Fruit fly (Drosophila melanogaster) whole organism, embryonic: ENCODE data around the gene Tlk.

ENCODE experiments used
- Aef1 ChIP-seq: fragments of 200-800 bp; sonication (Bioruptor generic); IDR thresholded peaks from 3 replicates; pipeline ENCODE4 v1.3.6; 2022; ENCODE audit warnings: missing biosample characterization, missing genetic modification characterization
- CG10209 ChIP-seq: fragments of 200-800 bp; sonication (Bioruptor generic); optimal IDR thresholded peaks from 3 replicates; lab custom pipeline; 2017; ENCODE audit warnings: missing biosample characterization, mild to moderate bottlenecking, missing genetic modification characterization, missing genetic modification reagents
- CG10462 ChIP-seq: fragments of 200-800 bp; sonication (Bioruptor generic); optimal IDR thresholded peaks from 2 replicates; lab custom pipeline; 2016; ENCODE audit warnings: missing biosample characterization, missing genetic modification characterization
- CG13123 ChIP-seq: fragments of 200-800 bp; sonication (Bioruptor generic); optimal IDR thresholded peaks from 2 replicates; lab custom pipeline; 2016; ENCODE audit warnings: missing biosample characterization, missing genetic modification characterization
- CG1529 ChIP-seq: fragments of 200-800 bp; sonication (Bioruptor generic); optimal IDR thresholded peaks from 3 replicates; lab custom pipeline; 2018; ENCODE audit warnings: missing biosample characterization, missing genetic modification characterization
- CG15479 ChIP-seq: fragments of 200-800 bp; sonication (Bioruptor generic); optimal IDR thresholded peaks from 3 replicates; lab custom pipeline; 2019; ENCODE audit warnings: missing biosample characterization, mild to moderate bottlenecking, missing genetic modification characterization, moderate library complexity
- CG16815 ChIP-seq: fragments of 200-800 bp; sonication (Bioruptor generic); optimal IDR thresholded peaks from 3 replicates; lab custom pipeline; 2017; ENCODE audit warnings: missing biosample characterization, mild to moderate bottlenecking, missing genetic modification characterization
- CG1832 ChIP-seq: fragments of 200-800 bp; sonication (Bioruptor generic); optimal IDR thresholded peaks from 2 replicates; lab custom pipeline; 2017; ENCODE audit warnings: missing biosample characterization, mild to moderate bottlenecking, missing genetic modification characterization, inconsistent platforms
- CG2129 ChIP-seq: fragments of 200-800 bp; sonication (Bioruptor generic); IDR thresholded peaks from 2 replicates; pipeline ENCODE4 v1.3.6; 2022; ENCODE audit warnings: missing biosample characterization, missing genetic modification characterization; ENCODE audit not compliant: partially characterized antibody
- CG2678 ChIP-seq: fragments of 200-800 bp; sonication (Bioruptor generic); optimal IDR thresholded peaks from 3 replicates; lab custom pipeline; 2019; ENCODE audit warnings: missing biosample characterization, mild to moderate bottlenecking, missing genetic modification characterization, moderate library complexity
- CG4282 ChIP-seq: fragments of 200-800 bp; sonication (Bioruptor generic); optimal IDR thresholded peaks from 2 replicates; lab custom pipeline; 2016; ENCODE audit warnings: missing biosample characterization, missing genetic modification characterization
- CG4707 ChIP-seq: fragments of 200-800 bp; sonication (Bioruptor generic); optimal IDR thresholded peaks from 2 replicates; lab custom pipeline; 2018; ENCODE audit warnings: missing biosample characterization, mild to moderate bottlenecking, missing genetic modification characterization, moderate library complexity
- CG6254 ChIP-seq: fragments of 200-800 bp; sonication (Bioruptor generic); optimal IDR thresholded peaks from 3 replicates; lab custom pipeline; 2017; ENCODE audit warnings: mild to moderate bottlenecking, missing biosample characterization, missing genetic modification reagents, missing genetic modification characterization
- CkIIα-i1 ChIP-seq: fragments of 200-800 bp; sonication (Bioruptor generic); IDR thresholded peaks from 2 replicates; pipeline ENCODE4 v1.3.6; 2022; ENCODE audit warnings: missing biosample characterization, missing genetic modification characterization
- CrebB ChIP-seq: fragments of 200-800 bp; sonication (Bioruptor generic); optimal IDR thresholded peaks from 3 replicates; lab custom pipeline; 2018; ENCODE audit warnings: missing biosample characterization, mild to moderate bottlenecking, missing genetic modification characterization
- Dfd ChIP-seq, 2 experiments: fragments of >200 bp; optimal IDR thresholded peaks; 2 replicates each; lab custom pipeline; 2017; ENCODE audit warnings: missing biosample characterization in 2 of 2, missing genetic modification characterization in 2 of 2
- Drgx ChIP-seq: fragments of 200-800 bp; sonication (Bioruptor generic); IDR thresholded peaks from 2 replicates; pipeline ENCODE4 v1.3.6; 2022; ENCODE audit warnings: missing biosample characterization, missing genetic modification characterization
- E2f1 ChIP-seq: fragments of 200-800 bp; sonication (Bioruptor generic); IDR thresholded peaks from 2 replicates; pipeline ENCODE4 v1.3.6; 2022; ENCODE audit warnings: missing biosample characterization, missing genetic modification characterization
- Fer3 ChIP-seq: fragments of 200-800 bp; sonication (Bioruptor generic); optimal IDR thresholded peaks from 2 replicates; lab custom pipeline; 2018; ENCODE audit warnings: missing biosample characterization, mild to moderate bottlenecking, missing genetic modification characterization, moderate library complexity
- HLH4C ChIP-seq: fragments of 200-800 bp; sonication (Bioruptor generic); IDR thresholded peaks from 3 replicates; pipeline ENCODE4 v1.3.6; 2022; ENCODE audit warnings: missing biosample characterization, missing genetic modification characterization; ENCODE audit not compliant: partially characterized antibody
- Lpt ChIP-seq: fragments of >200 bp; optimal IDR thresholded peaks from 2 replicates; lab custom pipeline; 2018; ENCODE audit warnings: missing biosample characterization, missing genetic modification characterization
- NK7.1 ChIP-seq: fragments of 200-800 bp; sonication (Bioruptor generic); optimal IDR thresholded peaks from 3 replicates; lab custom pipeline; 2016; ENCODE audit warnings: missing biosample characterization, missing genetic modification characterization
- Sry-β ChIP-seq: fragments of 200-800 bp; sonication (Bioruptor generic); optimal IDR thresholded peaks from 2 replicates; lab custom pipeline; 2018; ENCODE audit warnings: missing biosample characterization, mild to moderate bottlenecking, missing genetic modification characterization, moderate library complexity
- Stat92E ChIP-seq, 3 experiments: fragments of >200 bp in 2 of 3; fragments of 200-800 bp in 1 of 3; sonication (Bioruptor generic) in 1 of 3; optimal IDR thresholded peaks; 2 replicates each; lab custom pipeline; 2017 to 2019; ENCODE audit warnings: missing biosample characterization in 3 of 3, missing genetic modification characterization in 3 of 3, mild to moderate bottlenecking in 1 of 3, moderate library complexity in 1 of 3
- TFAM ChIP-seq: fragments of 200-800 bp; sonication (Bioruptor generic); optimal IDR thresholded peaks from 2 replicates; lab custom pipeline; 2017; ENCODE audit warnings: missing biosample characterization, missing genetic modification characterization, inconsistent platforms
- Trl ChIP-seq, 3 experiments: fragments of >200 bp in 2 of 3; fragments of 200-800 bp in 1 of 3; sonication (Bioruptor generic) in 1 of 3; optimal IDR thresholded peaks; 2 replicates in 1 of 3; 3 replicates in 2 of 3; lab custom pipeline; 2016 to 2017; ENCODE audit warnings: missing biosample characterization in 1 of 3, missing genetic modification characterization in 1 of 3
- ab ChIP-seq: fragments of 200-800 bp; sonication (Bioruptor generic); optimal IDR thresholded peaks from 2 replicates; lab custom pipeline; 2016; ENCODE audit warnings: missing biosample characterization, missing genetic modification characterization
- cad ChIP-seq: fragments of >200 bp; optimal IDR thresholded peaks from 2 replicates; lab custom pipeline; 2017; ENCODE audit warnings: missing biosample characterization, missing genetic modification characterization
- chinmo ChIP-seq: fragments of 200-800 bp; sonication (Bioruptor generic); IDR thresholded peaks from 4 replicates; pipeline ENCODE4 v1.3.6; 2022; ENCODE audit warnings: missing biosample characterization, missing genetic modification characterization; ENCODE audit not compliant: partially characterized antibody
- crol ChIP-seq: fragments of 200-800 bp; sonication (Bioruptor generic); IDR thresholded peaks from 2 replicates; pipeline ENCODE4 v1.3.6; 2022; ENCODE audit warnings: missing biosample characterization, missing genetic modification characterization
- disco-r ChIP-seq: fragments of 200-800 bp; sonication (Bioruptor generic); optimal IDR thresholded peaks from 2 replicates; lab custom pipeline; 2016; ENCODE audit warnings: missing biosample characterization, missing genetic modification characterization
- eyg ChIP-seq: fragments of 200-800 bp; sonication (Bioruptor generic); optimal IDR thresholded peaks from 3 replicates; lab custom pipeline; 2016; ENCODE audit warnings: missing biosample characterization, missing genetic modification characterization
- gcm ChIP-seq: fragments of 200-800 bp; sonication (Bioruptor generic); optimal IDR thresholded peaks from 2 replicates; lab custom pipeline; 2019; ENCODE audit warnings: missing biosample characterization, mild to moderate bottlenecking, missing genetic modification characterization, moderate library complexity
- grn ChIP-seq: fragments of 200-800 bp; sonication (Bioruptor generic); optimal IDR thresholded peaks from 3 replicates; lab custom pipeline; 2017; ENCODE audit warnings: missing biosample characterization, missing genetic modification characterization
- h ChIP-seq: fragments of >200 bp; optimal IDR thresholded peaks from 2 replicates; lab custom pipeline; 2017
- kay ChIP-seq: fragments of 200-800 bp; sonication (Bioruptor generic); optimal IDR thresholded peaks from 2 replicates; lab custom pipeline; 2016; ENCODE audit warnings: missing biosample characterization, missing genetic modification characterization
- kni ChIP-seq: fragments of 200-800 bp; sonication (Bioruptor generic); optimal IDR thresholded peaks from 3 replicates; lab custom pipeline; 2017; ENCODE audit warnings: mild to moderate bottlenecking, missing biosample characterization, missing genetic modification reagents, missing genetic modification characterization
- lbe ChIP-seq: fragments of 200-800 bp; sonication (Bioruptor generic); optimal IDR thresholded peaks from 2 replicates; lab custom pipeline; 2016; ENCODE audit warnings: missing biosample characterization, mild to moderate bottlenecking, missing genetic modification characterization
- lmd ChIP-seq: fragments of 200-800 bp; sonication (Bioruptor generic); IDR thresholded peaks from 2 replicates; pipeline ENCODE4 v1.3.6; 2022; ENCODE audit warnings: missing biosample characterization, missing genetic modification characterization
- nerfin-1 ChIP-seq: fragments of 200-800 bp; sonication (Bioruptor generic); optimal IDR thresholded peaks from 3 replicates; lab custom pipeline; 2019; ENCODE audit warnings: missing biosample characterization, mild to moderate bottlenecking, missing genetic modification characterization, moderate library complexity
- nmo ChIP-seq: fragments of 200-800 bp; sonication (Bioruptor generic); optimal IDR thresholded peaks from 2 replicates; lab custom pipeline; 2018; ENCODE audit warnings: missing biosample characterization, mild to moderate bottlenecking, missing genetic modification characterization, moderate library complexity
- pb ChIP-seq: fragments of 200-800 bp; sonication (Bioruptor generic); optimal IDR thresholded peaks from 3 replicates; lab custom pipeline; 2016; ENCODE audit warnings: missing biosample characterization, missing genetic modification characterization
- peb ChIP-seq: fragments of 200-800 bp; sonication (Bioruptor generic); IDR thresholded peaks from 2 replicates; pipeline ENCODE4 v1.3.6; 2022; ENCODE audit warnings: missing biosample characterization, missing genetic modification characterization
- pros ChIP-seq: fragments of 200-800 bp; sonication (Bioruptor generic); optimal IDR thresholded peaks from 3 replicates; lab custom pipeline; 2019; ENCODE audit warnings: missing biosample characterization, mild to moderate bottlenecking, missing genetic modification characterization, moderate library complexity
- repo ChIP-seq: fragments of 200-800 bp; sonication (Bioruptor generic); optimal IDR thresholded peaks from 2 replicates; lab custom pipeline; 2016; ENCODE audit warnings: missing biosample characterization, missing genetic modification characterization
- rib ChIP-seq: fragments of 200-800 bp; sonication (Bioruptor generic); IDR thresholded peaks from 2 replicates; pipeline ENCODE4 v1.3.6; 2022; ENCODE audit warnings: missing biosample characterization, missing genetic modification characterization
- sd ChIP-seq: fragments of 200-800 bp; sonication (Bioruptor generic); optimal IDR thresholded peaks from 3 replicates; lab custom pipeline; 2018; ENCODE audit warnings: missing biosample characterization, mild to moderate bottlenecking, missing genetic modification characterization, moderate library complexity
- tap ChIP-seq: fragments of 200-800 bp; optimal IDR thresholded peaks from 3 replicates; lab custom pipeline; 2019; ENCODE audit warnings: missing biosample characterization, mild to moderate bottlenecking, missing genetic modification characterization, moderate library complexity
- tio ChIP-seq: fragments of 200-800 bp; sonication (Bioruptor generic); optimal IDR thresholded peaks from 2 replicates; lab custom pipeline; 2017; ENCODE audit warnings: missing biosample characterization, missing genetic modification characterization, inconsistent platforms
- yki ChIP-seq: fragments of >200 bp; optimal IDR thresholded peaks from 3 replicates; lab custom pipeline; 2018

Tlk gene

DNA sequence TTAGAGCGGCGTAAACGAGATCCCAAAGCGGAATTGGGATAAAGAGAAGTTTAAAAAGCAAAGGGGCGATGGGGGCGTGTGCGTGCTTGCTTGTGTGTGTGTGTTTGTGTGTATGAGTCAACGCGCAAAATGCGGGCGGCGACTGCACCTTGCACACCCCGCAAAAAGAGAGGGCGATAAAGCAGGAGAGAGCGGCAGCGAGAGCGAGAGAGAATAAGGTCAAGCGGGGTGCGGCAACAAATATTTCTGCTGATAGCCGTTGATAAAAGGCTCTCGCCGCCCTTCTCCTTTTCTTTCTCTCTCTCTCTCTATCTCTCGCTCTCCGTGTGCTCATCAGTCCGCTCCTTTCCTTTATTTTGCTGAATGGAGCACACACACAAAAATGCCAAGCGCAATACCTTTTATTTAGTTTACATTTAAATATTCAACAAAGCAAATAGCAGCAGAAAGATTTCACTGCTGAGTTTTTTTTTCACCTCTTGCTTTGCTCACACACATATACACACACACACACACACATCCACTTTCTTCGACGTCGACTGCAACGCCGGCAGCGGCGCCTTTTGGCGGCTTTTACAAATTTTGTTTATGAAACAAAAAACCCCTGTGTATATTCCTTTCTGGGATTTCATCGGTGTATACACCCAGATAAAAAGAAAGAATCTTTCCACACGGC, 1.1 kb upstream of the Tlk start (continued):
- peak; percentile 6; the same call in 1 of the 2 replicates for TF ChIP-seq Drgx (GFP tag; lab: Robert Waterston, UW)
- no peak for TF ChIP-seq ab (GFP tag; lab: Kevin White, UChicago)
- peak; percentile 24 for TF ChIP-seq kay
- TF ChIP-seq CG10209 (GFP tag; lab: Kevin White, UChicago): no peak
- TF ChIP-seq Fer3 (tag; lab: Kevin White, UChicago): no peak
- TF ChIP-seq Lpt (GFP tag; lab: Kevin White, UChicago): no peak
- TF ChIP-seq E2f1 (GFP tag; lab: Robert Waterston, UW): no peak
- TF ChIP-seq chinmo: peak; percentile 84
- no peak for TF ChIP-seq lmd (GFP tag; lab: Robert Waterston, UW)
- TF ChIP-seq TFAM (GFP tag; lab: Kevin White, UChicago): no peak
- no peak for TF ChIP-seq NK7.1 (GFP tag; lab: Kevin White, UChicago)
- TF ChIP-seq CG16815: no peak
- TF ChIP-seq crol (GFP tag; lab: Robert Waterston, UW): peak; percentile 84
- no peak for TF ChIP-seq disco-r (GFP tag; lab: Kevin White, UChicago)
- no peak for TF ChIP-seq HLH4C (GFP tag; lab: Robert Waterston, UW)
- no peak for TF ChIP-seq CrebB (tag; lab: Kevin White, UChicago)
- TF ChIP-seq h (lab: Kevin White, UChicago): no peak
- peak; percentile 85 to 93 for TF ChIP-seq Trl (optimal IDR thresholded peaks at IDR 0.05; lab: Kevin White, UChicago)
- TF ChIP-seq Trl (GFP tag; optimal IDR thresholded peaks at IDR 0.05; lab: Kevin White, UChicago): peak; percentile 21
- peak; percentile 86 for TF ChIP-seq gcm (GFP tag; lab: Kevin White, UChicago)
- no peak for TF ChIP-seq CG1529
- no peak for TF ChIP-seq Stat92E (GFP tag; optimal IDR thresholded peaks at IDR 0.05; lab: Kevin White, UChicago)
- TF ChIP-seq CG2129 (GFP tag; lab: Robert Waterston, UW): no peak
- peak; percentile 27; the same call in 1 of the 2 replicates for TF ChIP-seq rib (GFP tag; lab: Robert Waterston, UW)
- TF ChIP-seq Sry-β (GFP tag; lab: Kevin White, UChicago): no peak
- no peak for TF ChIP-seq repo
- TF ChIP-seq lbe (GFP tag; lab: Kevin White, UChicago): peak; percentile 2
- TF ChIP-seq CG13123 (GFP tag; lab: Kevin White, UChicago): no peak
- TF ChIP-seq nerfin-1: peak; percentile 33
- TF ChIP-seq CkIIα-i1: no peak
- TF ChIP-seq cad: no peak
- no peak for TF ChIP-seq eyg (GFP tag; lab: Kevin White, UChicago)
- no peak for TF ChIP-seq CG2678
- no peak for TF ChIP-seq Dfd (GFP tag; optimal IDR thresholded peaks at IDR 0.05; lab: Kevin White, UChicago)
- peak; percentile 40 for TF ChIP-seq pros (GFP tag; lab: Kevin White, UChicago)
- peak; percentile 27 for TF ChIP-seq grn
- TF ChIP-seq CG4282: no peak
- TF ChIP-seq sd: peak; percentile 75
- TF ChIP-seq tio (GFP tag; lab: Kevin White, UChicago): no peak
- TF ChIP-seq CG4707 (GFP tag; lab: Kevin White, UChicago): no peak
- no peak for TF ChIP-seq pb (GFP tag; lab: Kevin White, UChicago)
- TF ChIP-seq CG6254 (GFP tag; lab: Kevin White, UChicago): no peak
- TF ChIP-seq Aef1 (GFP tag; lab: Robert Waterston, UW): no peak
- TF ChIP-seq CG1832: no peak
- no peak for TF ChIP-seq peb (GFP tag; lab: Robert Waterston, UW)
- peak; percentile 87 for TF ChIP-seq yki (lab: Kevin White, UChicago)
- peak; percentile 65 for TF ChIP-seq kni (GFP tag; lab: Kevin White, UChicago)
- TF ChIP-seq CG15479 (GFP tag; lab: Kevin White, UChicago): peak; percentile 84
- TF ChIP-seq nmo: no peak
- no peak for TF ChIP-seq CG10462
- no peak for TF ChIP-seq tap (tag; lab: Kevin White, UChicago)
